Worm (Caenorhabditis elegans) whole organism, late embryonic: ENCODE measurements around the gene selt-1.1.

Source experiments
- C08G9.2 ChIP-seq: sonication (generic microtip); optimal IDR thresholded peaks from 2 replicates; lab custom pipeline; 2016; ENCODE audit warnings: mild to moderate bottlenecking, missing genetic modification characterization, moderate library complexity, missing compliant biosample characterization
- C38D4.7 ChIP-seq: fragments of 200-800 bp; sonication (Bioruptor generic); optimal IDR thresholded peaks from 2 replicates; lab custom pipeline; 2018; ENCODE audit warnings: mild to moderate bottlenecking, missing genetic modification characterization, moderate library complexity, missing compliant biosample characterization
- Y22D7AL.16 ChIP-seq: sonication (generic microtip); optimal IDR thresholded peaks from 2 replicates; lab custom pipeline; 2016; ENCODE audit warnings: missing genetic modification characterization, missing compliant biosample characterization
- ama-1 ChIP-seq: fragments of 150-350 bp; optimal IDR thresholded peaks from 2 replicates; lab custom pipeline; 2014
- ceh-14 ChIP-seq: sonication (generic microtip); optimal IDR thresholded peaks from 2 replicates; lab custom pipeline; 2016; ENCODE audit warnings: missing genotype, missing genetic modification characterization, missing compliant biosample characterization
- ceh-18 ChIP-seq: sonication (generic microtip); optimal IDR thresholded peaks from 2 replicates; lab custom pipeline; 2016; ENCODE audit warnings: missing genetic modification characterization, missing compliant biosample characterization
- ceh-19 ChIP-seq: fragments of 200-800 bp; sonication (Bioruptor generic); optimal IDR thresholded peaks from 2 replicates; lab custom pipeline; 2018; ENCODE audit warnings: mild to moderate bottlenecking, missing genetic modification characterization, missing compliant biosample characterization
- ceh-2 ChIP-seq: sonication (generic microtip); optimal IDR thresholded peaks from 2 replicates; lab custom pipeline; 2016; ENCODE audit warnings: missing genotype, missing genetic modification characterization, missing compliant biosample characterization
- ceh-24 ChIP-seq: sonication (generic microtip); optimal IDR thresholded peaks from 2 replicates; lab custom pipeline; 2016; ENCODE audit warnings: mild to moderate bottlenecking, missing genetic modification characterization, missing compliant biosample characterization
- ceh-31 ChIP-seq: sonication (generic microtip); optimal IDR thresholded peaks from 2 replicates; lab custom pipeline; 2016; ENCODE audit warnings: missing genetic modification characterization, missing compliant biosample characterization
- ceh-34 ChIP-seq: sonication (generic microtip); optimal IDR thresholded peaks from 2 replicates; lab custom pipeline; 2016; ENCODE audit warnings: mild to moderate bottlenecking, missing genetic modification characterization, missing compliant biosample characterization
- ceh-48 ChIP-seq: sonication (generic microtip); optimal IDR thresholded peaks from 2 replicates; lab custom pipeline; 2016; ENCODE audit warnings: missing genetic modification characterization, inconsistent platforms, missing compliant biosample characterization
- ceh-6 ChIP-seq: fragments of 200-800 bp; sonication (Bioruptor generic); optimal IDR thresholded peaks from 2 replicates; lab custom pipeline; 2018; ENCODE audit warnings: mild to moderate bottlenecking, missing genetic modification characterization, missing compliant biosample characterization
- che-1 ChIP-seq: sonication (generic microtip); optimal IDR thresholded peaks from 2 replicates; lab custom pipeline; 2016; ENCODE audit warnings: mild to moderate bottlenecking, missing genetic modification characterization, missing compliant biosample characterization
- dve-1 ChIP-seq: sonication (generic microtip); optimal IDR thresholded peaks from 2 replicates; lab custom pipeline; 2017; ENCODE audit warnings: antibody characterized with exemption, mild to moderate bottlenecking, missing genetic modification characterization, missing compliant biosample characterization
- elt-4 ChIP-seq: sonication (generic microtip); optimal IDR thresholded peaks from 2 replicates; lab custom pipeline; 2016; ENCODE audit warnings: missing genetic modification characterization, missing compliant biosample characterization
- eyg-1 ChIP-seq: sonication (generic microtip); optimal IDR thresholded peaks from 2 replicates; lab custom pipeline; 2016; ENCODE audit warnings: missing genotype, missing genetic modification characterization, missing compliant biosample characterization
- fax-1 ChIP-seq: sonication (generic microtip); optimal IDR thresholded peaks from 2 replicates; lab custom pipeline; 2016; ENCODE audit warnings: missing genotype, missing genetic modification characterization, missing compliant biosample characterization
- fkh-10 ChIP-seq: fragments of 150-350 bp; optimal IDR thresholded peaks from 2 replicates; lab custom pipeline; 2014; ENCODE audit warnings: missing biosample characterization, missing genetic modification reagents, missing genetic modification characterization
- gmeb-2 ChIP-seq: sonication (generic microtip); optimal IDR thresholded peaks from 2 replicates; lab custom pipeline; 2016; ENCODE audit warnings: missing genetic modification characterization, inconsistent platforms, missing compliant biosample characterization
- hlh-30 ChIP-seq: sonication (generic microtip); optimal IDR thresholded peaks from 2 replicates; lab custom pipeline; 2017; ENCODE audit warnings: antibody characterized with exemption, missing genetic modification characterization, missing compliant biosample characterization; ENCODE audit not compliant: insufficient read depth
- hlh-6 ChIP-seq: sonication (generic microtip); optimal IDR thresholded peaks from 2 replicates; lab custom pipeline; 2016; ENCODE audit warnings: missing genotype, missing genetic modification characterization, missing compliant biosample characterization
- hlh-8 ChIP-seq: sonication (generic microtip); optimal IDR thresholded peaks from 2 replicates; lab custom pipeline; 2016; ENCODE audit warnings: missing genotype, missing genetic modification characterization, missing compliant biosample characterization
- nfya-1 ChIP-seq: sonication (generic microtip); optimal IDR thresholded peaks from 2 replicates; lab custom pipeline; 2017; ENCODE audit warnings: missing genetic modification characterization, mild to moderate bottlenecking, missing compliant biosample characterization, antibody characterized with exemption, moderate library complexity
- nhr-11 ChIP-seq: fragments of 150-350 bp; optimal IDR thresholded peaks from 2 replicates; lab custom pipeline; 2014; ENCODE audit warnings: missing biosample characterization, missing genetic modification characterization
- odd-2 ChIP-seq: sonication (generic microtip); optimal IDR thresholded peaks from 2 replicates; lab custom pipeline; 2017; ENCODE audit warnings: antibody characterized with exemption, mild to moderate bottlenecking, missing genetic modification characterization, missing compliant biosample characterization
- pag-3 ChIP-seq: sonication (generic microtip); optimal IDR thresholded peaks from 2 replicates; lab custom pipeline; 2016; ENCODE audit warnings: missing compliant biosample characterization, missing genetic modification characterization, borderline replicate concordance
- pax-1 ChIP-seq: fragments of 150-350 bp; optimal IDR thresholded peaks from 2 replicates; lab custom pipeline; 2014; ENCODE audit warnings: missing biosample characterization, missing genetic modification characterization
- pha-2 ChIP-seq: sonication (generic microtip); optimal IDR thresholded peaks from 2 replicates; lab custom pipeline; 2017; ENCODE audit warnings: mild to moderate bottlenecking, missing genetic modification characterization, missing compliant biosample characterization
- ref-2 ChIP-seq: sonication (generic microtip); optimal IDR thresholded peaks from 2 replicates; lab custom pipeline; 2016; ENCODE audit warnings: missing genetic modification characterization, missing compliant biosample characterization
- sdc-2 ChIP-seq: sonication (generic microtip); optimal IDR thresholded peaks from 2 replicates; lab custom pipeline; 2016; ENCODE audit warnings: missing genotype, missing genetic modification characterization, missing compliant biosample characterization
- sox-2 ChIP-seq: fragments of 200-800 bp; sonication (Bioruptor generic); IDR thresholded peaks from 2 replicates; pipeline ENCODE4 v1.3.6; 2022; ENCODE audit warnings: missing genetic modification reagents, missing genetic modification characterization, missing compliant biosample characterization
- sox-4 ChIP-seq: sonication (generic microtip); optimal IDR thresholded peaks from 2 replicates; lab custom pipeline; 2017; ENCODE audit warnings: mild to moderate bottlenecking, missing genetic modification characterization, inconsistent platforms, missing compliant biosample characterization
- syd-9 ChIP-seq: sonication (generic microtip); optimal IDR thresholded peaks from 2 replicates; lab custom pipeline; 2016; ENCODE audit warnings: mild to moderate bottlenecking, missing genetic modification characterization, moderate library complexity, missing compliant biosample characterization
- tbx-2 ChIP-seq: sonication (generic microtip); optimal IDR thresholded peaks from 2 replicates; lab custom pipeline; 2016; ENCODE audit warnings: missing genetic modification characterization, missing compliant biosample characterization
- ttx-3 ChIP-seq: sonication (generic microtip); optimal IDR thresholded peaks from 2 replicates; lab custom pipeline; 2016; ENCODE audit warnings: missing genetic modification reagents, missing genetic modification characterization, missing compliant biosample characterization
- unc-42 ChIP-seq: sonication (generic microtip); optimal IDR thresholded peaks from 2 replicates; lab custom pipeline; 2016; ENCODE audit warnings: missing genotype, missing genetic modification characterization, missing compliant biosample characterization
- unc-55 ChIP-seq: sonication (generic microtip); optimal IDR thresholded peaks from 2 replicates; lab custom pipeline; 2017; ENCODE audit warnings: missing biosample characterization, missing genetic modification reagents, missing genetic modification characterization
- ztf-16 ChIP-seq: sonication (generic microtip); optimal IDR thresholded peaks from 2 replicates; lab custom pipeline; 2017; ENCODE audit warnings: missing genetic modification characterization, missing compliant biosample characterization

Gene selt-1.1

DNA sequence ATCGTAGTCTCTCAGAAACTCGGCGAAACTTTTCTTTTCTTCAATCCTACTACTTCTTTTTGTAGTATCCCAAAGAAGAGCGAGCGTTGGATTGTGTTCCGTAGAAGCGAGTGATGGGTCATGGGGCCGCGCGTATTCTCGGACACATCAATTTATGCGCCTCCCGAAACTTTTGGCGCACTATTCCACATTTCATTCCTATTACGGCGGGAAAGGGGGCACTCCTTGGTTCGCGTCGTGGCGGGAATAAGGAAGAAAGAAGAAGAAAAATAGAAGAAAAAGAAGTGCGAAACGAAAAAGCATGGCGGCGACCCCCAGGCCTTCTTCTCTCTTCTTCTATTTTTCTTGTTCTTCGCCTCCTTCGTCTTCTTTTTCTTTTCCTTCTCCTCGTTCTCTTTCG is 25.4 kb upstream of the selt-1.1 start:
- no peak for TF ChIP-seq ama-1 (lab: Kevin White, UChicago)
- peak; percentile 9 for TF ChIP-seq ceh-19 (GFP tag; lab: Kevin White, UChicago)
- peak; percentile 21 for TF ChIP-seq unc-42

DNA sequence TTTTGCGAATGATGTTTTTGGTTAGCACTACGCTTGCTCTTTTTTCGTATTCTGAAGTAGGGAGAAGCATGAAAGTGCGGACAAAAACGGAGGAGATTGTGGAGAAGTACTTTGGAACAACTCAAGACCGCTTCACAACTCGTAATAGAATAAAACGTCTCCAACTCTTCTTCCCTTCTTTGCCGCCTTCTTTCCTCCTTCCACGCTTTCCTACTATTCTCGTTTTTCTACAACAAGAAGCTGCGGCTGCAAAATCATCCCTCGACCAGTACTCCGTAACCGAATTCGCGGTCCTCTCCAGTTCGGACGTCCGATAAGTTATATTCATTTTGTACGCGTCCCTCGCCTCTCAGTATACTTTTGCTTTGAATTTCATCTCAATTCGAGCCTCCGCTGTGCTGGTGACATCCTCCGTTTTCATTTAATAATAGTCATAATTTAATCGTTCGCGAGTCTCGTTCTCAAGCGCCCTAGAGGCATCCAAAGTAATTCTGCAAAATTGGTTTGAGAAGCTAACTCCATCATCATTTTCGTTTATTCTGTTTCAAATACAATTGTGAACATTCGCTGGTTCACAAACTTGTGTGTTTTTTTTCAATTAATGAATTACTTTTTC is 23.6 kb upstream of the selt-1.1 start:
- TF ChIP-seq ceh-34 (tag; lab: Kevin White, UChicago), result no peak
- no peak for TF ChIP-seq eyg-1 (tag; lab: Kevin White, UChicago)
- peak; percentile 99 for TF ChIP-seq unc-42
- TF ChIP-seq ceh-31 (tag; lab: Kevin White, UChicago), result peak; percentile 1
- TF ChIP-seq ceh-24, result no peak

DNA sequence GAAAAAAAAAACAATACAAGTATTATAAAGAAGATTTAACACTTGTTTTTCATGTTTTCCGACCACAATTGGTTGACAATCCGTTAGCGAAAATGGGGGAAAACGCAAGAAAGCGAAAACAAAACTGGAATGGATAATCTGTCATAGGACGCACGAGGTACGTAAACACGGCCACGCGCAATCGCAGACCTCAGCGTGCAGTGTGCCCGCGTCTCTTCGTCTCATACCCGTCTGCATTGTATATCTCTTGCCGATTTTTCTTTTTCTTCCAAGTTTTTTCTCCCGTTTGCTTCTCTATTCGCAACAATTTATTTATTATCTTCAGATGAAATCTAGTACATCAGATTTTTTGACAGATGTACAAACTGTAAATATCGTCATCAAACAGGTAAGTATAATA is 17.4 kb upstream of the selt-1.1 start, which contains the start of gene trpp-9:
trpp-9 (plus strand) TSS at position 261 of the 400 bp plus-strand sequence.
- TF ChIP-seq che-1 (tag; lab: Kevin White, UChicago) (no peak), C08G9.2 (tag; lab: Kevin White, UChicago) (no peak), ceh-6 (no peak), ceh-19 (GFP tag; lab: Kevin White, UChicago) (no peak), ref-2 (tag; lab: Kevin White, UChicago) (no peak), elt-4 (tag; lab: Kevin White, UChicago) (no peak), fax-1 (tag; lab: Kevin White, UChicago) (no peak), hlh-8 (tag; lab: Kevin White, UChicago) (no peak), ceh-18 (tag; lab: Kevin White, UChicago) (peak; percentile 8), hlh-6 (tag; lab: Kevin White, UChicago) (no peak), ceh-48 (no peak), dve-1 (peak; percentile 29), ceh-31 (tag; lab: Kevin White, UChicago) (peak; percentile 47), nfya-1 (peak; percentile 48), hlh-30 (peak; percentile 83), odd-2 (tag; lab: Kevin White, UChicago) (no peak), unc-55 (GFP tag; lab: Kevin White, UChicago) (peak; percentile 27), pax-1 (tag; lab: Kevin White, UChicago) (no peak), ceh-14 (no peak), ama-1 (lab: Kevin White, UChicago) (no peak), tbx-2 (tag; lab: Kevin White, UChicago) (peak; percentile 29), ttx-3 (tag; lab: Kevin White, UChicago) (no peak), ceh-2 (no peak), sdc-2 (tag; lab: Kevin White, UChicago) (peak; percentile 3), ceh-34 (tag; lab: Kevin White, UChicago) (peak; percentile 16), sox-2 (no peak), eyg-1 (tag; lab: Kevin White, UChicago) (no peak), C38D4.7 (GFP tag; lab: Kevin White, UChicago) (no peak), gmeb-2 (tag; lab: Kevin White, UChicago) (no peak)

DNA sequence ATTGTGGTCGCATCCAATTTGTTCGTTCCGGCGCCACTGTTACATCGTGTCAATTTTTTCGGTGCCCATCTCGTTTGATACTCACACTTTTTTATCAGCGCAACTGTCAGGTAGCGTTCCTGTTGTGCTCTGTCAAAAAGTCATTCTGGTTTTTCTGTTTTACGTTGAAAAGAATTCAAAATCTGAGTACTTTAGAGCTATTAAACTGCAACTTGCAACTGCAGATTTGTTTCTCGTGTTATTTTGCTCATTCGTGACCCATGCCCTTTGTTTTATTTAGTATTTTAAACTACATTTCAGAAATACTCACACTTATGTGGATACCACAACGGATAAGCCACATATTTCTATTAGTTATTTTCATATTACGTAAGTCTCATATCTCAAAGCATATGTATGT is 14.3 kb upstream of the selt-1.1 start, which contains the start of gene lev-8:
lev-8 (plus strand) TSS at position 301 of the 400 bp plus-strand sequence.
- TF ChIP-seq pha-2 (tag; lab: Kevin White, UChicago) (no peak), sdc-2 (tag; lab: Kevin White, UChicago) (no peak), fkh-10 (GFP tag; lab: Kevin White, UChicago) (no peak), ceh-2 (no peak), nhr-11 (tag; lab: Kevin White, UChicago) (no peak), ceh-19 (GFP tag; lab: Kevin White, UChicago) (no peak), syd-9 (tag; lab: Kevin White, UChicago) (no peak), sox-4 (tag; lab: Kevin White, UChicago) (no peak), Y22D7AL.16 (tag; lab: Kevin White, UChicago) (no peak), pag-3 (tag; lab: Kevin White, UChicago) (no peak), ztf-16 (tag; lab: Kevin White, UChicago) (no peak)
